Fruit fly (Drosophila melanogaster) whole organism: ENCODE results near the gene CG34447.

ENCODE experiments used
- CG8478 ChIP-seq: fragments of >200 bp; optimal IDR thresholded peaks from 2 replicates; lab custom pipeline; 2018; ENCODE audit warnings: inconsistent platforms
- EcR ChIP-seq, 2 experiments: fragments of >200 bp; optimal IDR thresholded peaks; 2 replicates each; lab custom pipeline; 2017; ENCODE audit warnings: missing biosample characterization in 2 of 2, missing genetic modification characterization in 2 of 2, missing genetic modification reagents in 2 of 2
- pan ChIP-seq: fragments of >200 bp; optimal IDR thresholded peaks from 2 replicates; lab custom pipeline; 2017
- psq ChIP-seq: fragments of >200 bp; optimal IDR thresholded peaks from 2 replicates; lab custom pipeline; 2017

dm6 chr2L:2453818-2454217, 34.0 kb upstream of the CG34447 start:
- TF ChIP-seq pan: no peak
- no peak for TF ChIP-seq EcR (GFP tag; optimal IDR thresholded peaks at IDR 0.05; lab: Kevin White, UChicago)
- no peak for TF ChIP-seq CG8478
- no peak for TF ChIP-seq psq
